Worm (Caenorhabditis elegans) whole organism, L3 larva: ENCODE measurements around the gene glt-4.

Experiments
- ceh-28 ChIP-seq: fragments of 150-350 bp; optimal IDR thresholded peaks from 2 replicates; lab custom pipeline; 2014; ENCODE audit warnings: missing biosample characterization, missing genetic modification reagents, missing genetic modification characterization
- ceh-82 ChIP-seq: fragments of 150-350 bp; optimal IDR thresholded peaks from 2 replicates; lab custom pipeline; 2014; ENCODE audit warnings: missing biosample characterization, missing genetic modification characterization
- daf-12 ChIP-seq: fragments of 150-350 bp; optimal IDR thresholded peaks from 2 replicates; lab custom pipeline; 2014; ENCODE audit warnings: missing biosample characterization, missing genetic modification reagents, missing genetic modification characterization
- egl-27 ChIP-seq: sonication (generic microtip); optimal IDR thresholded peaks from 4 replicates; lab custom pipeline; 2017; ENCODE audit warnings: missing biosample characterization, missing genetic modification reagents, missing genetic modification characterization
- egl-5 ChIP-seq: fragments of 150-350 bp; optimal IDR thresholded peaks from 2 replicates; lab custom pipeline; 2017; ENCODE audit warnings: missing biosample characterization, missing genetic modification reagents, missing genetic modification characterization, inconsistent platforms
- elt-1 ChIP-seq: fragments of 150-350 bp; optimal IDR thresholded peaks from 2 replicates; lab custom pipeline; 2014; ENCODE audit warnings: missing biosample characterization, missing genetic modification characterization
- elt-2 ChIP-seq: sonication (generic microtip); optimal IDR thresholded peaks from 2 replicates; lab custom pipeline; 2016; ENCODE audit warnings: missing genetic modification reagents, mild to moderate bottlenecking, missing genetic modification characterization, missing compliant biosample characterization
- elt-3 ChIP-seq, 3 experiments: fragments of 150-350 bp in 1 of 3; sonication (generic microtip) in 2 of 3; optimal IDR thresholded peaks; 2 replicates in 2 of 3; 4 replicates in 1 of 3; lab custom pipeline; 2014 to 2017; ENCODE audit warnings: missing biosample characterization in 3 of 3, missing genetic modification characterization in 3 of 3
- eor-1 ChIP-seq, 2 experiments: fragments of 150-350 bp; optimal IDR thresholded peaks; 2 replicates each; lab custom pipeline; 2014 to 2018; ENCODE audit warnings: missing biosample characterization in 2 of 2, missing genetic modification characterization in 2 of 2
- fos-1 ChIP-seq: fragments of 150-350 bp; optimal IDR thresholded peaks from 2 replicates; lab custom pipeline; 2014; ENCODE audit warnings: missing biosample characterization, missing genetic modification characterization
- hmg-11 ChIP-seq: sonication (generic microtip); optimal IDR thresholded peaks from 2 replicates; lab custom pipeline; 2016; ENCODE audit warnings: missing genetic modification characterization, missing compliant biosample characterization
- lin-15B ChIP-seq: fragments of 150-350 bp; optimal IDR thresholded peaks from 2 replicates; lab custom pipeline; 2014; ENCODE audit warnings: missing biosample characterization, missing genetic modification characterization
- lin-39 ChIP-seq: fragments of 150-350 bp; optimal IDR thresholded peaks from 2 replicates; lab custom pipeline; 2018; ENCODE audit warnings: missing biosample characterization, missing genetic modification reagents, missing genetic modification characterization
- lsy-12 ChIP-seq: sonication (generic microtip); optimal IDR thresholded peaks from 2 replicates; lab custom pipeline; 2016; ENCODE audit warnings: mild to moderate bottlenecking, missing genetic modification characterization, missing compliant biosample characterization
- mdl-1 ChIP-seq: fragments of 150-350 bp; optimal IDR thresholded peaks from 2 replicates; lab custom pipeline; 2014; ENCODE audit warnings: missing biosample characterization, missing genetic modification characterization
- mml-1 ChIP-seq: fragments of 150-350 bp; sonication (generic microtip); optimal IDR thresholded peaks from 3 replicates; lab custom pipeline; 2014; ENCODE audit warnings: missing biosample characterization, missing genetic modification characterization
- nfya-1 ChIP-seq: sonication (generic microtip); optimal IDR thresholded peaks from 2 replicates; lab custom pipeline; 2017; ENCODE audit warnings: missing genetic modification characterization, mild to moderate bottlenecking, missing compliant biosample characterization, antibody characterized with exemption, moderate library complexity; ENCODE audit not compliant: insufficient read depth
- nhr-11 ChIP-seq: fragments of 150-350 bp; optimal IDR thresholded peaks from 2 replicates; lab custom pipeline; 2014; ENCODE audit warnings: missing biosample characterization, missing genetic modification characterization
- nhr-23 ChIP-seq: fragments of 150-350 bp; optimal IDR thresholded peaks from 2 replicates; lab custom pipeline; 2014; ENCODE audit warnings: missing biosample characterization, missing genetic modification reagents, missing genetic modification characterization
- nhr-237 ChIP-seq: fragments of 150-350 bp; optimal IDR thresholded peaks from 2 replicates; lab custom pipeline; 2014; ENCODE audit warnings: missing biosample characterization, missing genetic modification characterization
- nhr-25 ChIP-seq: sonication (generic microtip); optimal IDR thresholded peaks from 2 replicates; lab custom pipeline; 2017; ENCODE audit warnings: missing biosample characterization, missing genetic modification characterization
- nhr-28 ChIP-seq: fragments of 150-350 bp; optimal IDR thresholded peaks from 2 replicates; lab custom pipeline; 2014; ENCODE audit warnings: missing biosample characterization, missing genetic modification characterization
- nhr-43 ChIP-seq: sonication (generic microtip); optimal IDR thresholded peaks from 2 replicates; lab custom pipeline; 2016; ENCODE audit warnings: mild to moderate bottlenecking, missing genetic modification characterization, missing compliant biosample characterization; ENCODE audit not compliant: poor library complexity, severe bottlenecking
- nhr-67 ChIP-seq: fragments of 150-350 bp; optimal IDR thresholded peaks from 2 replicates; lab custom pipeline; 2014; ENCODE audit warnings: missing biosample characterization, missing genetic modification characterization
- nhr-76 ChIP-seq: fragments of 150-350 bp; sonication (generic microtip); optimal IDR thresholded peaks from 5 replicates; lab custom pipeline; 2014; ENCODE audit warnings: missing biosample characterization, missing genetic modification characterization
- pha-4 ChIP-seq: fragments of 150-350 bp; optimal IDR thresholded peaks from 2 replicates; lab custom pipeline; 2014; ENCODE audit warnings: missing biosample characterization, missing genetic modification reagents, missing genetic modification characterization
- pqm-1 ChIP-seq: fragments of 150-350 bp; optimal IDR thresholded peaks from 2 replicates; lab custom pipeline; 2017; ENCODE audit warnings: missing biosample characterization, missing genetic modification characterization, inconsistent platforms
- sea-2 ChIP-seq: fragments of 150-350 bp; sonication (generic microtip); optimal IDR thresholded peaks from 4 replicates; lab custom pipeline; 2014; ENCODE audit warnings: missing biosample characterization, missing genetic modification reagents, missing genetic modification characterization
- skn-1 ChIP-seq: fragments of 150-350 bp; optimal IDR thresholded peaks from 2 replicates; lab custom pipeline; 2014; ENCODE audit warnings: missing biosample characterization, missing genetic modification characterization
- snpc-4 ChIP-seq: fragments of 150-350 bp; optimal IDR thresholded peaks from 2 replicates; lab custom pipeline; 2014; ENCODE audit warnings: missing biosample characterization, missing genetic modification characterization
- unc-39 ChIP-seq: sonication (generic microtip); optimal IDR thresholded peaks from 4 replicates; lab custom pipeline; 2017; ENCODE audit warnings: missing biosample characterization, missing genetic modification characterization
- unc-62 ChIP-seq: fragments of 150-350 bp; sonication (generic microtip); optimal IDR thresholded peaks from 4 replicates; lab custom pipeline; 2014; ENCODE audit warnings: missing biosample characterization, missing genetic modification reagents, missing genetic modification characterization
- ztf-11 ChIP-seq: fragments of 150-350 bp; optimal IDR thresholded peaks from 2 replicates; lab custom pipeline; 2014; ENCODE audit warnings: missing biosample characterization, missing genetic modification characterization
- ztf-4 ChIP-seq: fragments of 150-350 bp; optimal IDR thresholded peaks from 2 replicates; lab custom pipeline; 2014; ENCODE audit warnings: missing biosample characterization, missing genetic modification characterization

The glt-4 gene

ce11 chrX:6429552-6429951 lies 26.3 kb downstream of the glt-4 start:
- TF ChIP-seq pqm-1 (tag; lab: Kevin White, UChicago): peak; percentile 84
- TF ChIP-seq nhr-25: no peak
- TF ChIP-seq elt-2: peak; percentile 85

ce11 chrX:6430510-6430909 lies 27.3 kb downstream of the glt-4 start, which contains the start of gene ctsa-2:
Gene ctsa-2, minus strand, starts transcription at chrX:6430610.
- TF ChIP-seq elt-2: peak; percentile 4
- TF ChIP-seq egl-27 (tag; lab: Kevin White, UChicago): no peak
- no peak for TF ChIP-seq fos-1 (tag; lab: Kevin White, UChicago)

ce11 chrX:6433688-6434087 lies 30.5 kb downstream of the glt-4 start, which contains the start of gene K10C2.2:
Gene K10C2.2, minus strand, starts transcription at chrX:6433788.
- TF ChIP-seq unc-39 (tag; lab: Kevin White, UChicago) (no peak), ceh-82 (tag; lab: Kevin White, UChicago) (no peak), hmg-11 (tag; lab: Kevin White, UChicago) (no peak), elt-3 (tag; optimal IDR thresholded peaks at IDR 0.05; lab: Kevin White, UChicago) (no peak), lin-39 (tag; lab: Kevin White, UChicago) (no peak), ceh-28 (no peak), lsy-12 (no peak)

ce11 chrX:6435812-6436211 lies 32.6 kb downstream of the glt-4 start:
- no peak for TF ChIP-seq nhr-43

- TF ChIP-seq nhr-237 (tag; lab: Kevin White, UChicago): no peak
- TF ChIP-seq pha-4: no peak
- no peak for TF ChIP-seq nhr-43
- TF ChIP-seq ztf-4 (tag; lab: Kevin White, UChicago): no peak
- no peak for TF ChIP-seq nfya-1 (tag; lab: Kevin White, UChicago)
- no peak for TF ChIP-seq mdl-1 (tag; lab: Kevin White, UChicago)
- TF ChIP-seq hmg-11 (tag; lab: Kevin White, UChicago): no peak
- no peak for TF ChIP-seq daf-12 (tag; lab: Kevin White, UChicago)
- TF ChIP-seq fos-1 (tag; lab: Kevin White, UChicago): no peak
Observed at ce11 chrX:6437545-6437944, 34.3 kb downstream of the glt-4 start, which contains the start of gene K10C2.8. Gene K10C2.8, minus strand, starts transcription at chrX:6437645.

ce11 chrX:6440464-6440863 lies 37.2 kb downstream of the glt-4 start, which contains the start of gene K10C2.14:
Gene K10C2.14, minus strand, starts transcription at chrX:6440564.
- TF ChIP-seq nhr-67 (tag; lab: Kevin White, UChicago) (no peak), hmg-11 (tag; lab: Kevin White, UChicago) (no peak), lsy-12 (no peak), eor-1 (tag; optimal IDR thresholded peaks at IDR 0.05; lab: Kevin White, UChicago) (no peak), elt-3 (tag; optimal IDR thresholded peaks at IDR 0.05; lab: Kevin White, UChicago) (no peak), lin-15B (tag; lab: Kevin White, UChicago) (no peak), unc-62 (GFP tag; lab: Kevin White, UChicago) (no peak), nhr-11 (tag; lab: Kevin White, UChicago) (no peak), nhr-28 (no peak), nhr-237 (tag; lab: Kevin White, UChicago) (no peak), nhr-23 (no peak), egl-5 (tag; lab: Kevin White, UChicago) (no peak)

- no peak for TF ChIP-seq nhr-76 (tag; lab: Kevin White, UChicago)
- TF ChIP-seq snpc-4 (tag; lab: Kevin White, UChicago): no peak
- TF ChIP-seq fos-1 (tag; lab: Kevin White, UChicago): no peak
- no peak for TF ChIP-seq ztf-11
- no peak for TF ChIP-seq unc-62 (GFP tag; lab: Kevin White, UChicago)
- TF ChIP-seq pha-4: no peak
- no peak for TF ChIP-seq nhr-23
- no peak for TF ChIP-seq sea-2 (GFP tag; lab: Kevin White, UChicago)
- no peak for TF ChIP-seq mml-1 (tag; lab: Kevin White, UChicago)
- TF ChIP-seq egl-5 (tag; lab: Kevin White, UChicago): no peak
- TF ChIP-seq skn-1: no peak
- TF ChIP-seq elt-1 (tag; lab: Kevin White, UChicago): no peak
- TF ChIP-seq nhr-11 (tag; lab: Kevin White, UChicago): no peak
- no peak for TF ChIP-seq elt-2
- no peak for TF ChIP-seq nhr-67 (tag; lab: Kevin White, UChicago)
Observed at ce11 chrX:6443373-6443772, 40.2 kb downstream of the glt-4 start, which contains the start of gene K10C2.7. Gene K10C2.7, minus strand, starts transcription at chrX:6443473.
